Worm (Caenorhabditis elegans) whole organism, midembryonic: ENCODE data around the gene F54C9.3.

Source experiments
- T22C8.4 ChIP-seq: fragments of 200-800 bp; sonication (Bioruptor generic); IDR thresholded peaks from 2 replicates; pipeline ENCODE4 v1.3.6; 2022; ENCODE audit warnings: missing genetic modification characterization, missing compliant biosample characterization
- flt-1 ChIP-seq: fragments of 200-800 bp; sonication (Bioruptor generic); IDR thresholded peaks from 2 replicates; pipeline ENCODE4 v1.3.6; 2022; ENCODE audit warnings: missing genetic modification characterization, missing compliant biosample characterization
- ztf-23 ChIP-seq: fragments of 200-800 bp; sonication (Bioruptor generic); IDR thresholded peaks from 2 replicates; pipeline ENCODE4 v1.3.6; 2022; ENCODE audit warnings: missing genetic modification reagents, missing genetic modification characterization, missing compliant biosample characterization

DNA sequence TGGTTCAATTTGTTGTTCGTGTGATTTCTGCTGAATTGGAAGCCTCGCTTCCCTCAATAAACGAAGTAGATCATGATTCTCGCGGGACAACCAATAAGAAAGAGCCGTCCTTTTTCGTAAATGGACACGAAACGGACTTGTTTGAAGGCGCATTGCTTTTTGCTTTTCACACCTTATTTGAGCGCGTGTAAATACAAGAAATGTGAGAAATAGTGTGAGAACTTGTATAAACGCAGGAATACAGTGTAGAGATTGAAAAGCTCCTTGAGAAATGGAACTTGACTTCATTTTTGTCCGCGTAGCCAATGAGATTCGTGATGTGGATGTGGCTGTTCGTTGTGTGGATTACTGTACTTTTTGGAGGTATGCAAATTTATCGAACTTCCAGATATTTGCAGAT, 46.0 kb downstream of the F54C9.3 start, which contains the start of gene cht-2:
- TF ChIP-seq T22C8.4 (no peak), ztf-23 (GFP tag; lab: Robert Waterston, UW) (no peak), flt-1 (GFP tag; lab: Robert Waterston, UW) (no peak)
